Fruit fly (Drosophila melanogaster): ENCODE data around the gene CG15865.

Gene CG15865

DNA sequence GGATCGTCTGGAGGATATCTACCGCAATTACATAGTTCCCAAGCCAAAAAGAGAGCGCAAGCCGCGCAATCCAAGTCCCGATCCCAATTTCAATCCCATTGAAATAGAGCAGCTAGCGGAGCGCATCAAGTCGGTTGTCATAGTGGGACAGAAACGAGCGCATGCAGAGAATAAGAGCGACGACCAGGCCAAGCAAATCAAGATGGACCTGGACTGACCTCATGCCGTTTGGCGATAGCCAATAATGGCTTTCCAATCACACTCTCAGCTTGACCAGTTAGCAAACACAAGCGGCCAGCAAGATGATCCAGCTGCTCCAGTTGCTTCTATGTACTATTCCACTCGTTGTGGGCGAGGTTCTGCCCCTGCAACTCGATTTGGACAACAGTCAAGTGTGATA is 12.6 kb downstream of the CG15865 start:
- no peak for TF ChIP-seq noc (tag; optimal IDR thresholded peaks at IDR 0.05)

DNA sequence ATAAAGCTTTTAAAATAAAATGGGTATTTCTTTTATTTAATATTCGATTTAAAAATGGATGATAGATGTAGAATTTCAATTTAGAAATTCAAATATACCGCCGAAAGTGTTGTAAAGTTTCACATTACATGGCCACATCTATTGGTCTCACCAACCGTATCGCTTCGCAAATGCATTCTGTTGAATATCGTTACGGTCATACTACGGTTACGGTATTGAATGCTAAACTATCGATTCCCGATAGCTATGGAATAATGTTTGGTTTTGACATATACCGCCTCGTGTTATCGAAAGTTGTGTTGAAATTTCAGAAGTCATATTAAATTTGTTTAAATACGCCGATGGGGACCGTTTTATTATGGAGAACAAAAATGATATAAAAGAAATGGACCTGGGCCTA is 13.2 kb downstream of the CG15865 start, which contains the start of the genes CG32573 and CG42512:
Gene CG32573 (plus strand): TSS at position 279 of the 400 bp plus-strand sequence.
Gene CG42512 (plus strand): TSS at position 279 of the 400 bp plus-strand sequence.
- no peak for TF ChIP-seq noc (tag; optimal IDR thresholded peaks at IDR 0.05)

DNA sequence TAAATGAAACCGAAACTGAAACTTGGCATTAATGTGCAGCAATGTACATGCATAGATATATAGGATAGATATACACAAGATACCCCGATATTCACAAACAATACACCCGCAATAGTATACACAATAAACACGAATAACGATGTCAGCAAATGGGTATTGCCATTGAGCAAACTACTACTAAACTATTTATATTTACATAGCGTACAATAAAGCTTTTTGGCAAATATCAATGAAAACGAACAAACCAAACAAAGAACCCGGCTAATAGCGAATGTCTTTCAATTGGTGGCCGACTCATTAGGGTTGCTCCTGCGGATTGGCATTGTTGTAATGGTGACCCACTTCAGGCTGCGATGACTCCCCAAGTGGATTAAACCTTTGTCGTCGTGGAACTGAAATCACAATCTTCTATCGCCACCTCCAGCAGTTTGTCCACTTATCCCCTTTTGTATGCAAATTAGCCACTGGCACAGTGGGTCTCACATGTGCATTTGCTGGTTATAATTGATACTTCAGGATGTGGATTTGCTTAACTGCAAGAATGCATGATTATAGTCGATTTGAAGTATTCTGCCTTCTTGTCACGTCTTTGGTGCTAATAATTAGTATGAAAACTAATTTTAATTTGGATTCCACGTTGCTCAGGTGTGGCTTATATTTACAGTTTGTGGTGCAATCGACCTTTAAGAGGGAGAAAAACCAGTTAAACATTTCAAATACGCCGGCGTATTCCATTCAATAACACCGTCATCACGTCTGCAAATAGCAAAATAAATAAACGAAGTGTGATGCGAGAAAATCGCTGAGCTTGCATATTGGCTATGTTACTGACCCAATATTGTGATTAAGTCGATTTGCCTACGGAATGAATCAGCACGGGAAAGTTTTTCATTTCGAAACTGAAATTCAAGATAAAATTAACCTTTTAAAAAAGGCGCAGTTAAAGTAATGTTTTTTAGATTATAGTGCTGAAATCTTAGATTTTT is 13.9 kb downstream of the CG15865 start:
- TF ChIP-seq noc (tag; optimal IDR thresholded peaks at IDR 0.05), result peak; percentile 29

DNA sequence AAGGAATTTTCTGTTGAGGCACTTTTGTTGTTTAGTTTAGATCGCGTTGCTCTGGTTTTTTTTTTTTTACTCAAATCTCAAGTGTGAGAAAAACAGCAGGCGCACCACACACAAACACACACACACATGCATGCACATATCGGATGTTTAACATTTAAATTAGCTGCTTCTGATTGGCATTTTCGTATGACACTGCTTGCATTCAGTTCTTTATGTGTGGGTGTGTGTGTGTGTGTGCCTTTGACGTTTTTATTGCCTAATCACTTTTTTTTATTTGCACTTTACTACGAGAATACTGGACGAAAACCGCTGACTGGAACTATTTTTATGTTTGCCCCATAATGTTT is 15.8 kb downstream of the CG15865 start:
- TF ChIP-seq noc (tag; optimal IDR thresholded peaks at IDR 0.05), result no peak

DNA sequence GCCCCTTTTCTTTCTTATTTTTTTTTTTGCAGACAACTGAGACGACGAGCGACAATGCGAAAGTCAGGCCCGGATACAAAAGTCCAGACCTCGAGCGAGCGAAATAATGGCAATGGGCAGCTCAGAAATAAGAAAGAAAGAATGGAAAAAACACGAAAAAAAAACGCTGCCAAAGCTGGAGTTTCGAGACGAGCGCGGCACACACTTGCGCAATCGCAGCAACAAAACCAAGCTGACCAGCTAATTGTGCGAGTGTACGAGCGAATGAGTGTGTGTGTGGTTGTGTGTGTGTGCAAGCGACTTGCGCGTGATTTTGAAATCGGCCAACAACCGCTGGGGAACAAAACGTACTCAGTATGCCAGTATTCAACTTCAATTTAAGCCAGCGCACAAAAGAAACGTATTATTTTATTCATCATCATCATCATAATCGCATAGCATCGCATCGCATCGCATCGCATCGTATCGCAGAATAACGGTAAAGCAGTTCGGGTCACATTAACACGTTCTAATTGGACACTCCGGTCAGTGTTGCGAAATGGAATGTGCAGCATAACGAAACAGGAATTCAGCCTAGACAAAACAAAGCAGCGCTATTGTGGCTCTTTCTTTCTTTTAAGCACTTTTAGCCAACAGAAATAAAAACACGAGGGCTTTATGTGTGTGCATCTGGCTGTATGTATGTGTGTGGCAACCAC is 16.4 kb downstream of the CG15865 start:
- no peak for TF ChIP-seq noc (tag; optimal IDR thresholded peaks at IDR 0.05)

DNA sequence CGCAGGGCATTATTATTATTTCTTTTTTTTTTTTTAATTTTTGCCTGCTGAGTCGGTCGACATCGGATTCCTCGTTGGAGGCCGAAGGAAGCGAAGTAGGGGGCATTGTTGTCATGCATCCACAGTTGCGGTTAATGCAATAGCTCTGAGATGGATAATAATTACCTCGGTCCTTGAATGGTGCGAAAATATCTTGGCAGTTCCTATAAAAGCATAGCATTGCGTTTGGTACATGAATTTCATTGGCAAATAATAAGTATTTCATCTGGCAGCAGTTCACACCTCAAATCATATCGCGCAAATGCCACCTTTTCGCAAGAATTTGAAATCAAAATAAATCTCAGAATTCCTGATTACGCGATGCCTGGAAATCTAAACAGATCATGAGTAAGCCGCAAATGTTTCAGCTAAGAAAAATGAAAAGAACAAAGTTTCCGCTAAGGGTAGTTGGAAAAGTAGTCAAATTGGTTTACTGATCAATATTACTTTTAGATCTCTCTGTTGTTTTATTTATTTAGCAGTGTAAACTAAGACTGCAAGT is 17.1 kb downstream of the CG15865 start:
- no peak for TF ChIP-seq noc (tag; optimal IDR thresholded peaks at IDR 0.05)

DNA sequence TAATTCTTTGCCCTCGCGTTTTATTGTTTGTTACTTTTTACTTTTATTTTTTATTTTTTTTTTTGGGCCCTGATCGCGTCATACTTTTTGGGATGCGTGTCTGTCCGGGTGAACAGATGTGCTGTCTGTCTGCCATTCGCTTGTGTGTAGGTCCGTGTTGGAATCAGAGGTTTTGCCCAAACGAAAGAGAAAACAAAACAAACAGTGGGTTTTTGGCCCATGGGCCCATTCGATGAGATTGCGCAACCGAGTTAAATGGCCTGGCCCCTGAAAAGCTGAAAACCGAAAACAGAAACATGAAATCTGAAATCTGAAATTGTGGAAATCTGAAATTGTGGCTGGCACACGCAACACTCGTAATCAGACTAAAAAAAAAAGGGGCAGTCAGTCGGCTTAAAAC is 18.8 kb downstream of the CG15865 start:
- no peak for TF ChIP-seq noc (tag; optimal IDR thresholded peaks at IDR 0.05)

DNA sequence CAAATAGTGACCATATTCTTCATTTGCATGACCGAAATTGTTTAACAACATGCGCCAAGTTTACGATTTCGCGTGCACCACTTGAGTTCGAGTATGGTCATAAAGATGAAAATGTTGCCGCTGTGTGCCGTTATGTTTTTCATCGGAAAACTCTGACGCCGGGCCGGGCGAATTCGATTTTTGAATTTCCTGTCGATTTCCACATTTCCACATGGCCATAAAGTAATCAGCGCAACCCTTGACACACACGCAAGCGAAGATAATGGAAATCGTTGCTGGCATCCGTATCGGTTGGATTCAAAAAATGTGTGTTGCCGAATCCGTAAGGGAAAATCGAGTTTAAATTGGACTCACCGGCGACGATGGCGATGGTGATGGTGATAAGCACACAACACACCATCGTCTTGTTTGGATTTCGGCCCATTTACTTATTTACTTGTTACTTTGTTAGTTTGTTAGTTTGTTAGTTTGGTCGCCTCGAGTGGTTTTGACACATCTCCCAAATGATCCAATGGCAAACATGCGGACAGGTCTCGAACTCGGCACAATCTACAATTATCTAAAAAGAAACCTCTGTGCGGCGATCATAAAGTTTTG is 19.6 kb downstream of the CG15865 start:
- TF ChIP-seq noc (tag; optimal IDR thresholded peaks at IDR 0.05), result no peak

DNA sequence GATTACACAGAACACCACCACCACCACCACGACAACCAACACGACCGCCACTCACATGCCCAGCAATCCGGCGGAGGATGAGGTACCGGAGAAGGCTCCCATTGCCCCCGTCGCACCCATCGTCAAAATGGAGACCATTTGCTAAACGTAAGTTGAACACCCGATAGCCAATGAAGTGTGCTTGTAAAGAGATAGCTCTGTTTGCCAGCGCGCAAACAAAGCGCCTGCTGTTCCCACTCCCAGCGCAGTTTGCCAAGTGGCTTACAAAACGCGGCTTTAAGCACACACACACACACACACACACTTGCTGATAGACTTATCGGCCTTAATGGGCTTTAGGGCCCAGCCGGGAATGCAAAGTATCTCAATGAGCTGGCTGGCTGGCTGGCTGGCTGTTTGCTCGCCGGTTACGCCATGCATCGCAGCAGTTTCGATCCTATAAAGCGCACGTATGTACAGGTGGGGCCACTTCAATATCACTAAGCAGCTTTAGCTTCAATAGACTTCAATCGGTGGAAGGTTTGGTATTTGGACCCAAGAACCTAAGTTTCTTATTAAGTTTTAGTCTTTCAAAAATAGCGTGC is 20.8 kb downstream of the CG15865 start:
- no peak for TF ChIP-seq noc (tag; optimal IDR thresholded peaks at IDR 0.05)

DNA sequence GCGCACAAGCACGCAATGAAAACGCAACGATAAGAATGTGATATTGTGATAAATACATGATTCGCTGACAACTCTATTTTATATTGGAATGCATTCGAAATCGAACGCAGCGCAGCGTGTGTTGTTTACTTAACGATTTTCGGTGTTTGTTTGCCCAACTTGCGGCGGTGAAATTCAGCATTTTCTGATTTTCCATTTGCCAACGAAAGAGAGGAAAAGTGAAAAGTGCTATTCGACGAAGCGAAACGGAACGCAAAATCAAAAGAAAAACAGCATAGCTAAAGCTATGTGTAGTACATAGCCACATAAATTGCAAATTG is 23.2 kb downstream of the CG15865 start:
- no peak for TF ChIP-seq noc (tag; optimal IDR thresholded peaks at IDR 0.05)

DNA sequence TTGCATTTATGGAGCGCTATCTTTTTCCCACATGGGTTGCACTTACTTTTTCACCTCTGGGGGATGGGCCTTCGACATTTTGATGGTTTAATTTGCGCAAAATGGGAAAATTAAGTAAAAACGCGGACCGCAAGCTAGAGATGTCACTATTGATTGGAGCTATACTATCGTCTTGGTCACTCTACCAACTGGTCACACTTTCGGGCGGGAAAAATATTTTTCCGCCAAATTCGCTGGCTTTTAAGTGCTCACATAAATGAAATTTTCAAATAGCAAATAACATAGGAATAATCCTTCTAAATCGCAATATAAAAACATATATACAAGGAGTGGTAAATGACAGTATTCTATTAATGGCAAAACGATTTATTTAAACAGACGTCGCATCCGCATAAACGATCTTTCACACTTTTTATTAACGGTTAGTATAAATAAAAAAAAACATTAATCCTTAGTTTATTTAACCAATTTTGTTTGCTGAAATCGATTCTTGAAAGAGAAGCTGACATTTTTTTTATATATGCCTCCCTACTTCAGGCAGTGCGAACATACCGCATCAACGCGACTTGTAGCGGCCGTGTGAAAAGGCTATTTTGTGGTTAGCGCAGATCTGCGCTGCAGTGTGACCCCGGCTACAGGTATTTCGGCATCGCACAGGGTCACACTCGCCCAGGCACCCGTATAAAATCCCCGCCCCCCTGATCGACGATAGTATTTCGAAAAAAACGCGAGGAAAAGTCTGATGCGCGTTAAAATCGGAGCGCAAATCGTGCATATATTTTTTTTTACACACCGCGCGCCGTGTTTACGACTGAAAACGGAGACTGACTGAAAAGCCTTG is 23.8 kb downstream of the CG15865 start, which contains the start of the genes SNRPG and mthl1:
Gene SNRPG (minus strand): TSS at position 160 of the 841 bp plus-strand sequence.
Gene mthl1 (plus strand): TSS at position 709 of the 841 bp plus-strand sequence.
- no peak for TF ChIP-seq noc (tag; optimal IDR thresholded peaks at IDR 0.05)

DNA sequence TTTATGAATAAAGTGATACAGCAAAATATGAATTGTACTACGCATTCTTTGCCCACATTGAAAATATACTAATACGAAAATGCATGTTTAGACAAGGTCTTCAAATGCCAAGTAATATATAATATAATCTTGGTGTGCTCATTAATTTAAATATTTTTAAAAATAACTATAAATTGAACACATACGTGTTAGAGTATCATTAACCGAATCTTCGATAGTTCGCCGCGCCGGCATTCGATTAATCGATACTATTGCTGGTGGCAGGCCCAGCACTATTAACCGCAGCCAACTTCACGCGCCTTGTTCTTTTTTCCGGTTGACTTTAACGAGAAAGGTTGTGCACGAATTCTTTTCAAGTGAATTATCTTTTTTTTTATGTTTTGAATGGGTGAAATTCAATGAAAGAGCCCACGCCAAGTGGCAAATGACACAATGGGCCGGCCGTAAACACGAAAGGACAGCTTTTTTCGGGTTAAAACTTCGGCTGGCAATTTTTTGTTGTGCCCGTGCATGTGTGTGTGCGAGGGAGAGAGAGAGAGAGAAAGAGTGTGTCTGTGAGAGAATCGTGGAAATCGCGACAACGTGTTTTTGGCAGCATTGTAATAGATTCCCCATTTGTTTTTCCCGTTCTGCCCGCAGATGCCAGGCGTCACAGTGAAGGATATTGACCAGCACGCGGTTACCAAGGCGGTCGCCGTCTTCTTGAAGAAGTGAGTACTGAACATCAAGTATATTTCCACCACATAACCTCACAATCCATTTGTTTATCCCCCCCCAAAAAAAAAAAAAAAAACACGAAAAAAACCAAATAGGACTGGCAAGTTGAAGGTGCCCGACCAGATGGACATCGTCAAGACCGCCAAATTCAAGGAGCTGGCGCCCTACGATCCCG is 26.4 kb downstream of the CG15865 start, which contains the start of gene RpS19a:
Gene RpS19a (plus strand): TSS at position 301 of the 892 bp plus-strand sequence.
- TF ChIP-seq noc (tag; optimal IDR thresholded peaks at IDR 0.05), result peak; percentile 66

DNA sequence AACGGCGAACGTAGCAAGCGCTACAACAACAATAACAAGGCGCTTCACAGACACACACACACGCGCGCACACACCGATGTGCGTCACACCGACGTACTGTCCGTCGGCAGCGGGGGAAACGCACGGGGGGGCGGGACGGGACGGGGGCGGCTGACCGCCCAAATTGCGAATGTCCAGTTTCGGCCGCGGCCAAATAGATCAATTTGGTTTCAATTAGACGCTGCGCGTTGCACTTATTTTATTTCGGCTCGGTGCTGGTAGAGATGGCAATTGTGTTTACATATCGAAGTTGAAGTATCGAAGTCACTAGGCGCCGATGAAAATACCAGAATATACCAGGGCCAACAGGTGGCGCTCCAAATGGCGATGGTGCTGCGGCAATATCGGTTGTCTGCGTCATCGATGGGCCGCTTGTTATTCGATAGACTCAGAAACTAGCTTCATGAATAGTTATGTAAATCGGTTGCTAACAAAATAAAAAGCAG is 27.1 kb downstream of the CG15865 start, which contains the start of gene Rok:
Gene Rok (minus strand): TSS at position 309 of the 485 bp plus-strand sequence.
- TF ChIP-seq noc (tag; optimal IDR thresholded peaks at IDR 0.05), result no peak

All from whole organism, larva.